Fruit fly (Drosophila melanogaster) S2 (cell line): ENCODE data around the gene TRAM.

Experiments
- CG8478 ChIP-seq: fragments of >200 bp; optimal IDR thresholded peaks from 2 replicates; lab custom pipeline; 2018
- CTCF ChIP-seq, 2 experiments: fragments of >200 bp; optimal IDR thresholded peaks; 2 replicates each; lab custom pipeline; 2018

DNA sequence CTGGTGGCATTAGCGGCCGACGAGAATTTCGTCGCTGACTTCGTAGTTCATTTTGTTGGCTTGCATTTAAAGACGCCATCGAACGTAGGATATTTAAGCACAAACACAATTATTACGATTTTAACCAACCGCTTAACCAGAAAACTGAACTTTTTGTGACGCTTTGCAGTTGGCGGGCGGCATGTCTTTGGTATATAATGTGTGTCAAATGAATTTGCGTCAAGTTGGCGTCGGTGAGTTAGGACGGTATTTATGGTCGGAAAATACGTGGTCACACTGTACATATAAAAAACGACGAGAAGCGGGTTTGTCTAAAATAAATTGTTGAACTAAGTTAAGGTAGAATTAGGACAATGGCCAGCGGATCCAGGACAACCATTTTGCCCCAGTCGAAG is 7.2 kb upstream of the TRAM start, which contains the start of the genes CG43867 and MED22:
- TF ChIP-seq CG8478 (lab: Kevin White, UChicago) = no peak
- TF ChIP-seq CTCF (optimal IDR thresholded peaks at IDR 0.05; lab: Kevin White, UChicago) = no peak
